In genomic region chrIV:842630-843029, ce11 we compare ENCODE assay signal across 2 worm cellular contexts.
TF ChIP-seq lines count a peak whose summit lies in the region.

No protein-coding gene starts in this region.

TF ChIP-seq in whole organism, L1 larva, 84 proteins besides CTCF, POLR2A, EP300 and RAD21 (continued from another document):
- TF ChIP-seq rnt-1 (tag; optimal IDR thresholded peaks at IDR 0.05; lab: Kevin White, UChicago) = no peak
- TF ChIP-seq aly-2 (tag; optimal IDR thresholded peaks at IDR 0.05; lab: Kevin White, UChicago) = peak; percentile 8
- peak; percentile 37 for TF ChIP-seq tbx-2 (tag; optimal IDR thresholded peaks at IDR 0.05; lab: Kevin White, UChicago)
- TF ChIP-seq snpc-4 (tag; optimal IDR thresholded peaks at IDR 0.05; lab: Kevin White, UChicago) = peak; percentile 47
- TF ChIP-seq nhr-20 (tag; optimal IDR thresholded peaks at IDR 0.05; lab: Kevin White, UChicago) = peak; percentile 60
- TF ChIP-seq xbp-1 (tag; optimal IDR thresholded peaks at IDR 0.05; lab: Kevin White, UChicago) = peak; percentile 19
- TF ChIP-seq nhr-90 (tag; optimal IDR thresholded peaks at IDR 0.05; lab: Kevin White, UChicago; ENCODE audit: poor library complexity) = peak; percentile 52
- no peak for TF ChIP-seq jun-1 (tag; optimal IDR thresholded peaks at IDR 0.05; lab: Kevin White, UChicago)
- TF ChIP-seq mab-9 (GFP tag; IDR thresholded peaks at IDR 0.05; lab: Robert Waterston, UW) = 0 out of 2 replicates have a peak, but pooled peaks have one; percentile 27
- TF ChIP-seq ceh-63 (GFP tag; optimal IDR thresholded peaks at IDR 0.05; lab: Kevin White, UChicago) = no peak
- TF ChIP-seq ztf-11 (tag; optimal IDR thresholded peaks at IDR 0.05; lab: Kevin White, UChicago) = peak in 1 of 2 experiments; percentile 38
- no peak for TF ChIP-seq lin-39 (tag; optimal IDR thresholded peaks at IDR 0.05; lab: Kevin White, UChicago)
- TF ChIP-seq swsn-7 (tag; optimal IDR thresholded peaks at IDR 0.05; lab: Kevin White, UChicago) = peak; percentile 53
- peak; percentile 17 to 59 (median 40) for TF ChIP-seq dpl-1 (GFP tag; optimal IDR thresholded peaks at IDR 0.05; lab: Kevin White, UChicago)
- TF ChIP-seq blmp-1 (tag; optimal IDR thresholded peaks at IDR 0.05; lab: Kevin White, UChicago) = peak; percentile 38
- TF ChIP-seq C04F5.9 (tag; optimal IDR thresholded peaks at IDR 0.05; lab: Kevin White, UChicago) = peak; percentile 8
- no peak for TF ChIP-seq nhr-85 (tag; lab: Kevin White, UChicago)
- no peak for TF ChIP-seq hlh-17 (GFP tag; optimal IDR thresholded peaks at IDR 0.05; lab: Kevin White, UChicago; ENCODE audit: borderline replicate concordance)
- peak; percentile 55 for TF ChIP-seq dsc-1 (tag; optimal IDR thresholded peaks at IDR 0.05; lab: Kevin White, UChicago)
- TF ChIP-seq sox-4 (tag; optimal IDR thresholded peaks at IDR 0.05; lab: Kevin White, UChicago) = no peak
- TF ChIP-seq nhr-47 (tag; optimal IDR thresholded peaks at IDR 0.05; lab: Kevin White, UChicago) = peak; percentile 61
- TF ChIP-seq lsy-2 (tag; optimal IDR thresholded peaks at IDR 0.05; lab: Kevin White, UChicago) = peak; percentile 7 to 53
- TF ChIP-seq F16B12.6 (tag; optimal IDR thresholded peaks at IDR 0.05; lab: Kevin White, UChicago) = peak; percentile 39
- TF ChIP-seq fos-1 (tag; optimal IDR thresholded peaks at IDR 0.05; lab: Kevin White, UChicago) = peak; percentile 24
TF ChIP-seq in whole organism, L1 larva: peak in this region for 28.

TF ChIP-seq in whole organism, young adult, 124 proteins besides CTCF, POLR2A, EP300 and RAD21 (continued from another document):
- 0 out of 2 replicates have a peak, but pooled peaks have one; percentile 32 for TF ChIP-seq pbrm-1 (GFP tag; IDR thresholded peaks at IDR 0.05; lab: Robert Waterston, UW)
- TF ChIP-seq Y53G8AR.9 (GFP tag; conservative IDR thresholded peaks at IDR 0.05; lab: Robert Waterston, UW) = no peak
- peak; percentile 94 for TF ChIP-seq tbp1 (GFP tag; optimal IDR thresholded peaks at IDR 0.05; lab: Kevin White, UChicago)
- TF ChIP-seq F10E7.11 (tag; optimal IDR thresholded peaks at IDR 0.05; lab: Kevin White, UChicago) = no peak
- peak; percentile 52 for TF ChIP-seq nhr-90 (tag; optimal IDR thresholded peaks at IDR 0.05; lab: Kevin White, UChicago)
- no peak for TF ChIP-seq Y79H2A.3 (GFP tag; conservative IDR thresholded peaks at IDR 0.05; lab: Robert Waterston, UW)
- TF ChIP-seq cebp-1 (GFP tag; IDR thresholded peaks at IDR 0.05; lab: Robert Waterston, UW) = no peak
- TF ChIP-seq cebp-1 (tag; optimal IDR thresholded peaks at IDR 0.05; lab: Kevin White, UChicago) = peak; percentile 36
- TF ChIP-seq hlh-26 (GFP tag; conservative IDR thresholded peaks at IDR 0.05; lab: Robert Waterston, UW) = no peak
- TF ChIP-seq ekl-4 (GFP tag; IDR thresholded peaks at IDR 0.05; lab: Robert Waterston, UW) = peak; percentile 38; the same call in 1 of the 2 replicates
- no peak for TF ChIP-seq ztf-26 (tag; optimal IDR thresholded peaks at IDR 0.05; lab: Kevin White, UChicago)
- no peak for TF ChIP-seq snpc-1.1 (tag; optimal IDR thresholded peaks at IDR 0.05; lab: Kevin White, UChicago; ENCODE audit: insufficient read depth)
- TF ChIP-seq repo-1 (tag; optimal IDR thresholded peaks at IDR 0.05; lab: Kevin White, UChicago) = no peak
- TF ChIP-seq chd-7 (tag; optimal IDR thresholded peaks at IDR 0.05; lab: Kevin White, UChicago) = no peak
- TF ChIP-seq hmg-20 (GFP tag; IDR thresholded peaks at IDR 0.05; lab: Robert Waterston, UW) = peak; percentile 53; the same call in 1 of the 2 replicates
- no peak for TF ChIP-seq cebp-2 (GFP tag; IDR thresholded peaks at IDR 0.05; lab: Robert Waterston, UW)
- TF ChIP-seq attf-6 (GFP tag; IDR thresholded peaks at IDR 0.05; lab: Robert Waterston, UW) = no peak
- TF ChIP-seq efl-1 (GFP tag; optimal IDR thresholded peaks at IDR 0.05; lab: Kevin White, UChicago) = no peak
- TF ChIP-seq akir-1 (GFP tag; optimal IDR thresholded peaks at IDR 0.05; lab: Kevin White, UChicago) = no peak
- TF ChIP-seq F55B11.4 (tag; optimal IDR thresholded peaks at IDR 0.05; lab: Kevin White, UChicago; ENCODE audit: borderline replicate concordance, insufficient read depth) = no peak
- TF ChIP-seq nhr-27 (tag; optimal IDR thresholded peaks at IDR 0.05; lab: Kevin White, UChicago) = no peak
- TF ChIP-seq B0035.1 (tag; optimal IDR thresholded peaks at IDR 0.05; lab: Kevin White, UChicago) = no peak
- no peak for TF ChIP-seq egl-44 (GFP tag; IDR thresholded peaks at IDR 0.05; lab: Robert Waterston, UW)
- no peak for TF ChIP-seq aptf-2 (GFP tag; conservative IDR thresholded peaks at IDR 0.05; lab: Robert Waterston, UW)
- TF ChIP-seq gei-17 (GFP tag; optimal IDR thresholded peaks at IDR 0.05; lab: Kevin White, UChicago) = no peak
- TF ChIP-seq F22D6.2 (tag; optimal IDR thresholded peaks at IDR 0.05; lab: Kevin White, UChicago) = no peak
- TF ChIP-seq F57C9.4 (tag; optimal IDR thresholded peaks at IDR 0.05; lab: Kevin White, UChicago) = no peak
- TF ChIP-seq F23B12.7 (tag; optimal IDR thresholded peaks at IDR 0.05; lab: Kevin White, UChicago; ENCODE audit: insufficient read depth) = peak; percentile 90
- TF ChIP-seq hsf-1 (GFP tag; IDR thresholded peaks at IDR 0.05; lab: Robert Waterston, UW) = no peak
- TF ChIP-seq dpff-1 (tag; optimal IDR thresholded peaks at IDR 0.05; lab: Kevin White, UChicago) = no peak
- TF ChIP-seq lin-54 (GFP tag; optimal IDR thresholded peaks at IDR 0.05; lab: Kevin White, UChicago) = peak; percentile 28
- no peak for TF ChIP-seq K12H6.12 (tag; optimal IDR thresholded peaks at IDR 0.05; lab: Kevin White, UChicago)
- TF ChIP-seq hmg-1.2 (GFP tag; IDR thresholded peaks at IDR 0.05; lab: Robert Waterston, UW) = peak; percentile 56
- TF ChIP-seq ama-1 (optimal IDR thresholded peaks at IDR 0.05; lab: Kevin White, UChicago) = no peak
- TF ChIP-seq ama-1 (GFP tag; optimal IDR thresholded peaks at IDR 0.05; lab: Kevin White, UChicago) = no peak
- TF ChIP-seq F57A8.1 (GFP tag; optimal IDR thresholded peaks at IDR 0.05; lab: Kevin White, UChicago) = no peak
- no peak for TF ChIP-seq ets-4 (GFP tag; optimal IDR thresholded peaks at IDR 0.05; lab: Kevin White, UChicago)
- no peak for TF ChIP-seq T26A5.8 (tag; optimal IDR thresholded peaks at IDR 0.05; lab: Kevin White, UChicago)
- peak; percentile 82 for TF ChIP-seq lin-26 (GFP tag; IDR thresholded peaks at IDR 0.05; lab: Robert Waterston, UW)
- TF ChIP-seq ztf-3 (GFP tag; optimal IDR thresholded peaks at IDR 0.05; lab: Kevin White, UChicago) = no peak
- no peak for TF ChIP-seq bed-2 (GFP tag; IDR thresholded peaks at IDR 0.05; lab: Robert Waterston, UW)
- TF ChIP-seq ztf-18 (tag; optimal IDR thresholded peaks at IDR 0.05; lab: Kevin White, UChicago) = peak; percentile 30
- 0 out of 2 replicates have a peak, but pooled peaks have one; percentile 20 for TF ChIP-seq egrh-3 (GFP tag; IDR thresholded peaks at IDR 0.05; lab: Robert Waterston, UW)
- no peak for TF ChIP-seq nfya-2 (GFP tag; IDR thresholded peaks at IDR 0.05; lab: Robert Waterston, UW)
- no peak for TF ChIP-seq C17E4.6 (GFP tag; IDR thresholded peaks at IDR 0.05; lab: Robert Waterston, UW)
- TF ChIP-seq attf-3 (GFP tag; conservative IDR thresholded peaks at IDR 0.05; lab: Robert Waterston, UW) = peak; percentile 57; the same call in 1 of the 2 replicates
- no peak for TF ChIP-seq K11D2.4 (GFP tag; IDR thresholded peaks at IDR 0.05; lab: Robert Waterston, UW)
- TF ChIP-seq F33H1.4 (GFP tag; IDR thresholded peaks at IDR 0.05; lab: Robert Waterston, UW) = no peak
- peak; percentile 70 for TF ChIP-seq mcd-1 (GFP tag; IDR thresholded peaks at IDR 0.05; lab: Robert Waterston, UW)
- peak; percentile 21 for TF ChIP-seq snpc-3.4 (tag; optimal IDR thresholded peaks at IDR 0.05; lab: Kevin White, UChicago)
- no peak for TF ChIP-seq rec-8 (tag; optimal IDR thresholded peaks at IDR 0.05; lab: Kevin White, UChicago)
- no peak for TF ChIP-seq somi-1 (GFP tag; optimal IDR thresholded peaks at IDR 0.05; lab: Kevin White, UChicago)
- TF ChIP-seq pha-4 (tag; optimal IDR thresholded peaks at IDR 0.05; lab: Kevin White, UChicago) = no peak
- TF ChIP-seq B0261.1 (tag; optimal IDR thresholded peaks at IDR 0.05; lab: Kevin White, UChicago) = peak; percentile 75
- no peak for TF ChIP-seq sptf-2 (GFP tag; optimal IDR thresholded peaks at IDR 0.05; lab: Kevin White, UChicago)
- TF ChIP-seq lir-1 (GFP tag; conservative IDR thresholded peaks at IDR 0.05; lab: Robert Waterston, UW) = no peak
- no peak for TF ChIP-seq fkh-3 (tag; optimal IDR thresholded peaks at IDR 0.05; lab: Kevin White, UChicago)
- TF ChIP-seq D2030.7 (GFP tag; IDR thresholded peaks at IDR 0.05; lab: Robert Waterston, UW) = peak; percentile 74
- TF ChIP-seq lsl-1 (GFP tag; optimal IDR thresholded peaks at IDR 0.05; lab: Kevin White, UChicago) = peak; percentile 30
- TF ChIP-seq dpl-1 (GFP tag; optimal IDR thresholded peaks at IDR 0.05; lab: Kevin White, UChicago) = peak; percentile 38
- TF ChIP-seq zim-3 (tag; optimal IDR thresholded peaks at IDR 0.05; lab: Kevin White, UChicago) = no peak
- no peak for TF ChIP-seq hlh-12 (tag; optimal IDR thresholded peaks at IDR 0.05; lab: Kevin White, UChicago)
- TF ChIP-seq Y95B8A.8 (GFP tag; IDR thresholded peaks at IDR 0.05; lab: Robert Waterston, UW) = no peak
- TF ChIP-seq T07F8.4 (tag; optimal IDR thresholded peaks at IDR 0.05; lab: Kevin White, UChicago) = no peak
- 0 out of 2 replicates have a peak, but pooled peaks have one; percentile 21 for TF ChIP-seq ztf-25 (GFP tag; IDR thresholded peaks at IDR 0.05; lab: Robert Waterston, UW)
- peak; percentile 32 for TF ChIP-seq ceh-27 (GFP tag; optimal IDR thresholded peaks at IDR 0.05; lab: Kevin White, UChicago)
- no peak for TF ChIP-seq sea-2 (GFP tag; IDR thresholded peaks at IDR 0.05; lab: Robert Waterston, UW)
- no peak for TF ChIP-seq madf-8 (GFP tag; conservative IDR thresholded peaks at IDR 0.05; lab: Robert Waterston, UW)
- no peak for TF ChIP-seq Y53F4B.3 (GFP tag; IDR thresholded peaks at IDR 0.05; lab: Robert Waterston, UW)
- TF ChIP-seq dox-1 (GFP tag; IDR thresholded peaks at IDR 0.05; lab: Robert Waterston, UW) = no peak
- no peak for TF ChIP-seq sdz-38 (tag; optimal IDR thresholded peaks at IDR 0.05; lab: Kevin White, UChicago)
- TF ChIP-seq ccch-3 (GFP tag; optimal IDR thresholded peaks at IDR 0.05; lab: Kevin White, UChicago) = no peak
- peak; percentile 28 for TF ChIP-seq unc-130 (GFP tag; optimal IDR thresholded peaks at IDR 0.05; lab: Kevin White, UChicago)
- no peak for TF ChIP-seq madf-3 (GFP tag; IDR thresholded peaks at IDR 0.05; lab: Robert Waterston, UW)
- TF ChIP-seq ceh-91 (GFP tag; IDR thresholded peaks at IDR 0.05; lab: Robert Waterston, UW) = no peak
- no peak for TF ChIP-seq ceh-58 (GFP tag; IDR thresholded peaks at IDR 0.05; lab: Robert Waterston, UW)
- no peak for TF ChIP-seq snpc-1.3 (tag; optimal IDR thresholded peaks at IDR 0.05; lab: Kevin White, UChicago; ENCODE audit: insufficient read depth)
- peak; percentile 4 for TF ChIP-seq nhr-80 (tag; optimal IDR thresholded peaks at IDR 0.05; lab: Kevin White, UChicago)
- no peak for TF ChIP-seq rcor-1 (GFP tag; IDR thresholded peaks at IDR 0.05; lab: Robert Waterston, UW)
- no peak for TF ChIP-seq F37B4.10 (GFP tag; IDR thresholded peaks at IDR 0.05; lab: Robert Waterston, UW)
- peak; percentile 59 for TF ChIP-seq rpc-1 (optimal IDR thresholded peaks at IDR 0.05; lab: Kevin White, UChicago)
- TF ChIP-seq rpc-1 (tag; optimal IDR thresholded peaks at IDR 0.05; lab: Kevin White, UChicago) = peak; percentile 83
- TF ChIP-seq him-1 (tag; optimal IDR thresholded peaks at IDR 0.05; lab: Kevin White, UChicago) = peak; percentile 67
- no peak for TF ChIP-seq bed-1 (GFP tag; IDR thresholded peaks at IDR 0.05; lab: Robert Waterston, UW)
- no peak for TF ChIP-seq nhr-120 (GFP tag; IDR thresholded peaks at IDR 0.05; lab: Robert Waterston, UW)
- peak; percentile 4 for TF ChIP-seq attf-5 (GFP tag; optimal IDR thresholded peaks at IDR 0.05; lab: Kevin White, UChicago)
- TF ChIP-seq lag-1 (GFP tag; IDR thresholded peaks at IDR 0.05; lab: Robert Waterston, UW) = no peak
- TF ChIP-seq aptf-3 (GFP tag; IDR thresholded peaks at IDR 0.05; lab: Robert Waterston, UW) = no peak
- no peak for TF ChIP-seq F39B2.1 (GFP tag; IDR thresholded peaks at IDR 0.05; lab: Robert Waterston, UW)
- TF ChIP-seq nfyb-1 (GFP tag; IDR thresholded peaks at IDR 0.05; lab: Robert Waterston, UW) = no peak
- no peak for TF ChIP-seq egl-18 (GFP tag; IDR thresholded peaks at IDR 0.05; lab: Robert Waterston, UW)
- no peak for TF ChIP-seq ztf-6 (GFP tag; IDR thresholded peaks at IDR 0.05; lab: Robert Waterston, UW)
